Worm (Caenorhabditis elegans): Measurements from ENCODE around the gene lep-2.

DNA sequence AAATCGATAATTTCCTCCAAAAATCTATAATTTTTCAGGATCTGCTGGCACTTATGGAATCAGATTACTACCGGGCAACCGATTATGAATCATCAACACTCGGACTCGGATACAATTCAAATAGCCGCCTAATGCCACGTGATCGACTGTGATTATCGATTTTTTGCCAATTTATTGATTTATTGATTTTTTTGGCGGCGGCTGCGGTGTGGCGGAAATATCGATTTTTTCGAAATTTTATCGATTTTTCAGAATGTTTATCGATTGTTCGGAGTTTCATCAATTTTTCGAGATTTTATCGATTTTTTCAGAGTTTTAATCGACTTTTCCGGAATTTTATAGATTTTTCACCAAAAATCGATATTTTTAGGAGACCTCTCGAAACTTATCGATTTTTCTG lies 8.5 kb upstream of the lep-2 start:
- TF ChIP-seq mdl-1 (tag; optimal IDR thresholded peaks at IDR 0.05) (no peak), nhr-11 (tag; optimal IDR thresholded peaks at IDR 0.05) (no peak), mxl-3 (GFP tag; optimal IDR thresholded peaks at IDR 0.05) (no peak), dve-1 (tag; optimal IDR thresholded peaks at IDR 0.05; ENCODE audit: insufficient read depth) (no peak), dmd-9 (GFP tag; IDR thresholded peaks at IDR 0.05) (no peak), snpc-4 (tag; optimal IDR thresholded peaks at IDR 0.05) (no peak), nhr-102 (tag; optimal IDR thresholded peaks at IDR 0.05) (no peak)

Measured in whole organism, L4 larva.